Fruit fly (Drosophila melanogaster) whole organism, prepupa: ENCODE measurements around the gene ATPsyngamma.
A peak's percentile ranks its signal among the peaks of the same experiment; 100 is the strongest.

Experiments used
- CG6163 ChIP-seq: fragments of 200-800 bp; sonication (Bioruptor generic); IDR thresholded peaks from 3 replicates; pipeline ENCODE4 v1.3.6; 2022; ENCODE audit warnings: missing biosample characterization, missing genetic modification characterization
- CG9139 ChIP-seq: fragments of 200-800 bp; sonication (Bioruptor generic); optimal IDR thresholded peaks from 3 replicates; lab custom pipeline; 2017; ENCODE audit warnings: missing biosample characterization, mild to moderate bottlenecking, missing genetic modification characterization
- Lpt ChIP-seq: fragments of 200-800 bp; sonication (Bioruptor generic); optimal IDR thresholded peaks from 3 replicates; lab custom pipeline; 2016; ENCODE audit warnings: missing biosample characterization, missing genetic modification characterization
- dac ChIP-seq: fragments of 200-800 bp; sonication (Bioruptor generic); optimal IDR thresholded peaks from 2 replicates; lab custom pipeline; 2017; ENCODE audit warnings: missing biosample characterization, mild to moderate bottlenecking, missing genetic modification characterization
- eg ChIP-seq: fragments of 200-800 bp; sonication (Bioruptor generic); IDR thresholded peaks from 3 replicates; pipeline ENCODE4 v1.3.6; 2022; ENCODE audit warnings: missing biosample characterization, missing genetic modification characterization
- esn ChIP-seq: fragments of 200-800 bp; sonication (Bioruptor generic); optimal IDR thresholded peaks from 2 replicates; lab custom pipeline; 2016; ENCODE audit warnings: missing biosample characterization, mild to moderate bottlenecking, missing genetic modification characterization, moderate library complexity
- spab ChIP-seq: fragments of 200-800 bp; sonication (Bioruptor generic); optimal IDR thresholded peaks from 2 replicates; lab custom pipeline; 2017; ENCODE audit warnings: missing biosample characterization, mild to moderate bottlenecking, missing genetic modification characterization, missing genetic modification reagents

- TF ChIP-seq spab (GFP tag; lab: Kevin White, UChicago) (no peak), eg (GFP tag; lab: Robert Waterston, UW) (peak; percentile 41; the same call in 1 of the 3 replicates), Lpt (GFP tag; lab: Kevin White, UChicago) (peak; percentile 12), CG9139 (GFP tag; lab: Kevin White, UChicago) (no peak), dac (GFP tag; lab: Kevin White, UChicago) (no peak), esn (GFP tag; lab: Kevin White, UChicago) (no peak), CG6163 (GFP tag; lab: Robert Waterston, UW) (no peak)
These were observed 7.2 kb upstream of the ATPsyngamma start for dm6 chr3R:29756153-29756552.
